Fruit fly (Drosophila melanogaster): ENCODE results near the gene hfp.

DNA sequence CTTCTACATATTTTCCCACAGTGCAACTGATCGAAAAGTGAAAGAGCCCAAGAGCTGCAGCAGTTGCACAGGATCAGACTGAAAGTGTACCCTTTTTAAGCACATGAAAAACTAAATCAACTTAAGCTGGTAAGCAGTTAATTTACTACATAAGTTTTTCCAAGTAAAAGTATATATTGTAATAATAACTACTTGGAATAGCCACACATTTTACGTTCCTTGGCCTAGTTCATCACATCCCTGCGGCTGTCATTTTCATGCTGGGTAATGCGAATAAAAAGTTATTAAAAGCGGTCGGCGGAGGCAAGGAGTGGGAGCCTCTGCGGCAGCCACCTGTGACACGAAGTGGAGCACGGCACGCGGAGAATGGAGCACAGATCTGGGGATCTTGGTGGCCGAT is 51.5 kb downstream of the hfp start:
- TF ChIP-seq fru (GFP tag; optimal IDR thresholded peaks at IDR 0.05) (peak; percentile 11), psq (GFP tag; optimal IDR thresholded peaks at IDR 0.05) (no peak), GATAd (GFP tag; optimal IDR thresholded peaks at IDR 0.05) (no peak), Myc (optimal IDR thresholded peaks at IDR 0.05) (no peak), pan (optimal IDR thresholded peaks at IDR 0.05) (no peak), usp (GFP tag; optimal IDR thresholded peaks at IDR 0.05) (no peak), jim (GFP tag; optimal IDR thresholded peaks at IDR 0.05) (no peak), Dif (GFP tag; optimal IDR thresholded peaks at IDR 0.05; ENCODE audit: partially characterized antibody) (no peak), ey (GFP tag; optimal IDR thresholded peaks at IDR 0.05) (peak; percentile 7), h (GFP tag; optimal IDR thresholded peaks at IDR 0.05) (peak; percentile 6), Jra (GFP tag; optimal IDR thresholded peaks at IDR 0.05) (no peak)

Measured in whole organism, wandering third instar larva.